Fruit fly (Drosophila melanogaster) whole organism, prepupa: ENCODE results near the gene CG33108.

Experiments
- Blimp-1 ChIP-seq: fragments of 200-800 bp; sonication (Bioruptor generic); optimal IDR thresholded peaks from 3 replicates; lab custom pipeline; 2017; ENCODE audit warnings: missing biosample characterization, missing genetic modification characterization, mild to moderate bottlenecking, moderate library complexity, missing genetic modification reagents
- CG10631 ChIP-seq: fragments of 200-800 bp; sonication (Bioruptor generic); optimal IDR thresholded peaks from 2 replicates; lab custom pipeline; 2016; ENCODE audit warnings: missing biosample characterization, missing genetic modification characterization
- CG10669 ChIP-seq: fragments of 200-800 bp; sonication (Bioruptor generic); optimal IDR thresholded peaks from 3 replicates; lab custom pipeline; 2018; ENCODE audit warnings: missing biosample characterization, mild to moderate bottlenecking, missing genetic modification characterization, moderate library complexity
- CG11294 ChIP-seq: fragments of 200-800 bp; sonication (Bioruptor generic); IDR thresholded peaks from 2 replicates; pipeline ENCODE4 v1.3.6; 2022; ENCODE audit warnings: missing biosample characterization, missing genetic modification characterization
- CG11762 ChIP-seq: fragments of 200-800 bp; sonication (Bioruptor generic); optimal IDR thresholded peaks from 3 replicates; lab custom pipeline; 2016; ENCODE audit warnings: missing biosample characterization, missing genetic modification characterization; ENCODE audit not compliant: insufficient read depth
- CG15336 ChIP-seq: fragments of 200-800 bp; sonication (Bioruptor generic); IDR thresholded peaks from 2 replicates; pipeline ENCODE4 v1.3.6; 2022; ENCODE audit warnings: missing biosample characterization, missing genetic modification characterization
- CG16779 ChIP-seq: fragments of 200-800 bp; sonication (Bioruptor generic); optimal IDR thresholded peaks from 3 replicates; lab custom pipeline; 2017; ENCODE audit warnings: missing biosample characterization, mild to moderate bottlenecking, missing genetic modification characterization
- CG3032 ChIP-seq: fragments of 200-800 bp; optimal IDR thresholded peaks from 2 replicates; lab custom pipeline; 2019; ENCODE audit warnings: missing biosample characterization, mild to moderate bottlenecking, missing genetic modification characterization, moderate library complexity
- CG31627 ChIP-seq: fragments of 200-800 bp; sonication (Bioruptor generic); optimal IDR thresholded peaks from 3 replicates; lab custom pipeline; 2016; ENCODE audit warnings: missing biosample characterization, missing genetic modification characterization
- CG32006 ChIP-seq: fragments of 200-800 bp; sonication (Bioruptor generic); optimal IDR thresholded peaks from 3 replicates; lab custom pipeline; 2017; ENCODE audit warnings: missing biosample characterization, mild to moderate bottlenecking, missing genetic modification characterization
- CG3919 ChIP-seq: fragments of 200-800 bp; sonication (Bioruptor generic); optimal IDR thresholded peaks from 3 replicates; lab custom pipeline; 2016; ENCODE audit warnings: missing biosample characterization, missing genetic modification characterization
- CG4318 ChIP-seq: fragments of 200-800 bp; sonication (Bioruptor generic); optimal IDR thresholded peaks from 3 replicates; lab custom pipeline; 2017; ENCODE audit warnings: missing biosample characterization, mild to moderate bottlenecking, missing genetic modification characterization
- CG6163 ChIP-seq: fragments of 200-800 bp; sonication (Bioruptor generic); IDR thresholded peaks from 3 replicates; pipeline ENCODE4 v1.3.6; 2022; ENCODE audit warnings: missing biosample characterization, missing genetic modification characterization
- CG6792 ChIP-seq: fragments of 200-800 bp; sonication (Bioruptor generic); optimal IDR thresholded peaks from 3 replicates; lab custom pipeline; 2016; ENCODE audit warnings: missing biosample characterization, missing genetic modification characterization
- CG6808 ChIP-seq: fragments of 200-800 bp; sonication (Bioruptor generic); optimal IDR thresholded peaks from 3 replicates; lab custom pipeline; 2017; ENCODE audit warnings: missing biosample characterization, missing genetic modification characterization, mild to moderate bottlenecking, moderate library complexity, missing genetic modification reagents
- CG7368 ChIP-seq: fragments of 200-800 bp; sonication (Bioruptor generic); optimal IDR thresholded peaks from 3 replicates; lab custom pipeline; 2016; ENCODE audit warnings: missing biosample characterization, missing genetic modification characterization
- CG8119 ChIP-seq: fragments of 200-800 bp; sonication (Bioruptor generic); IDR thresholded peaks from 3 replicates; pipeline ENCODE4 v1.3.6; 2022; ENCODE audit warnings: missing biosample characterization, missing genetic modification characterization
- CG8319 ChIP-seq: fragments of 200-800 bp; sonication (Bioruptor generic); optimal IDR thresholded peaks from 3 replicates; lab custom pipeline; 2016; ENCODE audit warnings: missing biosample characterization, missing genetic modification characterization
- CG8632 ChIP-seq: fragments of 200-800 bp; sonication (Bioruptor generic); optimal IDR thresholded peaks from 3 replicates; lab custom pipeline; 2016; ENCODE audit warnings: missing biosample characterization, missing genetic modification characterization
- Eip75B ChIP-seq: fragments of 200-800 bp; sonication (Bioruptor generic); optimal IDR thresholded peaks from 3 replicates; lab custom pipeline; 2016; ENCODE audit warnings: missing biosample characterization, missing genetic modification characterization
- Eip78C ChIP-seq: fragments of 200-800 bp; sonication (Bioruptor generic); peaks from one replicate; lab custom pipeline; 2016; ENCODE audit warnings: missing biosample characterization, missing genetic modification characterization
- Eip93F ChIP-seq: fragments of 200-800 bp; sonication (Bioruptor generic); optimal IDR thresholded peaks from 2 replicates; lab custom pipeline; 2016; ENCODE audit warnings: missing biosample characterization, mild to moderate bottlenecking, missing genetic modification characterization
- Ets96B ChIP-seq: fragments of 200-800 bp; optimal IDR thresholded peaks from 2 replicates; lab custom pipeline; 2019; ENCODE audit warnings: missing biosample characterization, mild to moderate bottlenecking, missing genetic modification characterization, moderate library complexity
- Gug ChIP-seq: fragments of 200-800 bp; sonication (Bioruptor generic); IDR thresholded peaks from 2 replicates; pipeline ENCODE4 v1.3.6; 2022; ENCODE audit warnings: missing biosample characterization, missing genetic modification characterization
- Hr38 ChIP-seq: sonication (Bioruptor generic); optimal IDR thresholded peaks from 2 replicates; lab custom pipeline; 2016; ENCODE audit warnings: missing biosample characterization, missing genetic modification characterization
- Hr4 ChIP-seq: fragments of 200-800 bp; sonication (Bioruptor generic); optimal IDR thresholded peaks from 3 replicates; lab custom pipeline; 2016; ENCODE audit warnings: missing biosample characterization, missing genetic modification characterization
- Lpt ChIP-seq: fragments of 200-800 bp; sonication (Bioruptor generic); optimal IDR thresholded peaks from 3 replicates; lab custom pipeline; 2016; ENCODE audit warnings: missing biosample characterization, missing genetic modification characterization
- Met ChIP-seq: fragments of 200-800 bp; sonication (Bioruptor generic); optimal IDR thresholded peaks from 3 replicates; lab custom pipeline; 2016; ENCODE audit warnings: missing biosample characterization, missing genetic modification characterization
- Smox ChIP-seq: fragments of 200-800 bp; sonication (Bioruptor generic); optimal IDR thresholded peaks from 3 replicates; lab custom pipeline; 2016; ENCODE audit warnings: missing biosample characterization, missing genetic modification characterization
- Sox14 ChIP-seq: fragments of 200-800 bp; sonication (Bioruptor generic); optimal IDR thresholded peaks from 3 replicates; lab custom pipeline; 2016; ENCODE audit warnings: missing biosample characterization, missing genetic modification characterization
- Sox15 ChIP-seq: fragments of 200-800 bp; sonication (Bioruptor generic); optimal IDR thresholded peaks from 3 replicates; lab custom pipeline; 2016; ENCODE audit warnings: missing biosample characterization, missing genetic modification characterization
- achi ChIP-seq: fragments of 200-800 bp; sonication (Bioruptor generic); optimal IDR thresholded peaks from 3 replicates; lab custom pipeline; 2016; ENCODE audit warnings: missing biosample characterization, missing genetic modification characterization
- acj6 ChIP-seq: fragments of 200-800 bp; sonication (Bioruptor generic); optimal IDR thresholded peaks from 3 replicates; lab custom pipeline; 2016; ENCODE audit warnings: missing biosample characterization, missing genetic modification characterization
- cyc ChIP-seq: fragments of 200-800 bp; sonication (Bioruptor generic); optimal IDR thresholded peaks from 3 replicates; lab custom pipeline; 2016; ENCODE audit warnings: missing biosample characterization, missing genetic modification characterization
- dac ChIP-seq: fragments of 200-800 bp; sonication (Bioruptor generic); optimal IDR thresholded peaks from 2 replicates; lab custom pipeline; 2017; ENCODE audit warnings: missing biosample characterization, mild to moderate bottlenecking, missing genetic modification characterization
- eg ChIP-seq: fragments of 200-800 bp; sonication (Bioruptor generic); IDR thresholded peaks from 3 replicates; pipeline ENCODE4 v1.3.6; 2022; ENCODE audit warnings: missing biosample characterization, missing genetic modification characterization
- esn ChIP-seq: fragments of 200-800 bp; sonication (Bioruptor generic); optimal IDR thresholded peaks from 2 replicates; lab custom pipeline; 2016; ENCODE audit warnings: missing biosample characterization, mild to moderate bottlenecking, missing genetic modification characterization, moderate library complexity
- fd59A ChIP-seq: fragments of 200-800 bp; sonication (Bioruptor generic); optimal IDR thresholded peaks from 2 replicates; lab custom pipeline; 2017; ENCODE audit warnings: missing biosample characterization, mild to moderate bottlenecking, missing genetic modification characterization, missing genetic modification reagents
- fd85E ChIP-seq: fragments of 200-800 bp; sonication (Bioruptor generic); optimal IDR thresholded peaks from 3 replicates; lab custom pipeline; 2016; ENCODE audit warnings: missing biosample characterization, missing genetic modification characterization
- fkh ChIP-seq: fragments of 200-800 bp; sonication (Bioruptor generic); optimal IDR thresholded peaks from 3 replicates; lab custom pipeline; 2017; ENCODE audit warnings: missing biosample characterization, mild to moderate bottlenecking, missing genetic modification characterization, moderate library complexity
- lz ChIP-seq: fragments of 200-800 bp; sonication (Bioruptor generic); optimal IDR thresholded peaks from 3 replicates; lab custom pipeline; 2016; ENCODE audit warnings: missing biosample characterization, missing genetic modification characterization
- net ChIP-seq: fragments of 200-800 bp; sonication (Bioruptor generic); optimal IDR thresholded peaks from 3 replicates; lab custom pipeline; 2016; ENCODE audit warnings: missing biosample characterization, missing genetic modification characterization
- pdm3 ChIP-seq: fragments of 200-800 bp; sonication (Bioruptor generic); optimal IDR thresholded peaks from 3 replicates; lab custom pipeline; 2016; ENCODE audit warnings: missing biosample characterization, missing genetic modification characterization
- salr ChIP-seq, 2 experiments: fragments of 200-800 bp; sonication (Bioruptor generic); optimal IDR thresholded peaks; 3 replicates each; lab custom pipeline; 2016 to 2018; ENCODE audit warnings: missing biosample characterization in 2 of 2, missing genetic modification characterization in 2 of 2, mild to moderate bottlenecking in 1 of 2
- spab ChIP-seq: fragments of 200-800 bp; sonication (Bioruptor generic); optimal IDR thresholded peaks from 2 replicates; lab custom pipeline; 2017; ENCODE audit warnings: missing biosample characterization, mild to moderate bottlenecking, missing genetic modification characterization, missing genetic modification reagents
- svp ChIP-seq: fragments of 200-800 bp; sonication (Bioruptor generic); peaks from one replicate; lab custom pipeline; 2016; ENCODE audit warnings: missing biosample characterization, missing genetic modification characterization
- topi ChIP-seq: fragments of 200-800 bp; sonication (Bioruptor generic); optimal IDR thresholded peaks from 3 replicates; lab custom pipeline; 2016; ENCODE audit warnings: missing biosample characterization, missing genetic modification characterization
- vri ChIP-seq: fragments of 200-800 bp; sonication (Bioruptor generic); optimal IDR thresholded peaks from 3 replicates; lab custom pipeline; 2016; ENCODE audit warnings: missing biosample characterization, mild to moderate bottlenecking, missing genetic modification characterization

Gene CG33108

DNA sequence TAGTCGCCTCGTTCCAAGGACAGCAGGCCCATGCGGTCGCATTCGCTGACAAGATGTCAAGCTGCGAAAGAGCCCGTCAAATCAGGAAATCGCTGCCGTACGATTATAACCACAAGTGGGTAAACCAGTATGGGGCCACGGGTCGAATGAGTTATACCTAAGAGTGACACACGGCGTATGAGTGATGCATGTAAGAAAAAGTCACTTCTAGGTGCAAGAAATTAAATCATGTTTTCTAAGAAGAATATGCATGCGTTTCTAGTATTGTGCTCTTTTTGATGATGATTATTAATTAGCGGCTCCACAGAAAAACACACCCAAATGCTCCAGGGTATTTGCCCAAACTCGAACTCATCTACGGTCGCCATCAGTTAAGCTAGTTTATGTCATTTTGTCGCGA, 22.2 kb downstream of the CG33108 start (continued):
- TF ChIP-seq CG31627 (GFP tag; lab: Kevin White, UChicago) = no peak
- TF ChIP-seq CG15336 = peak; percentile 42
- no peak for TF ChIP-seq CG11762 (GFP tag; lab: Kevin White, UChicago)
- TF ChIP-seq CG6163 (GFP tag; lab: Robert Waterston, UW) = 0 out of 3 replicates have a peak, but pooled peaks have one; percentile 25

DNA sequence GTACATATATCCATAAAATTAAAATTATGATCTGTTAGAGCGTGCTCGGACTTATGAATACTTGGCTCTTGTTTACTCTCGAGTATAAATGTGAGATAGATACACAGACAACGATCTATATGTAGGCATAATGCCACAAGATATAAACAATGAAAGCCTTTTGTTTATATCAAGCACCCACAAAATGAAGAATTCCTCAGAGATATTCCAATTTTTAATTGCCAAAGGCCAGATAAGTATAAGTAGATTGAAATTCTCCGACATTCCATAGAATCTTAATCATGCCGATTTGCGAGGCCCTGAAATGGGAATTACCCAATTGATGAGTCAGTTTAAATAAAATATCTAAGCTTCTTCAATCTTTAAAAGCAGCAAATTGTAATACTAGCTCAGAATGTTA, 26.4 kb downstream of the CG33108 start:
- TF ChIP-seq Met (GFP tag; lab: Kevin White, UChicago) = no peak

DNA sequence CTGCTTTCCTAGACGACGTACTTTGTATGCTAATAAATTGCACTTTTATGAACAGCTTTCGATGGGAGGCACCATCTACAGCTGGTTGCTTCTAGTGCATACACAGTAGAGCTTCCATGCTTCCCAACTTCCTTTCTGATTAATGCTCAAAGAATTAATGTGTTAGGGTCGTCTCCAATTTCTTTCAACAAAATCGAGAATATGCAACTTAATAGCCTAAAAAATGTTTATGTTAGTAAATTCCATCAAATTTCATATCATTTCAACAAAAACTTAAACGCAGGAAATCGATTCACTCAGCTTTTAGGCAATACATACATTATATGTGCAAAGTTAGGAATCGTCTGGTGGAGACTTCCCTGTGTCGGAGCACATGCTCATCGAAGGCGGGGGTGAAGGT, 28.7 kb downstream of the CG33108 start:
- peak; percentile 31 for TF ChIP-seq acj6 (GFP tag; lab: Kevin White, UChicago)
- TF ChIP-seq dac (GFP tag; lab: Kevin White, UChicago) = peak; percentile 0
- no peak for TF ChIP-seq svp (GFP tag; lab: Kevin White, UChicago)
- TF ChIP-seq Ets96B (tag; lab: Kevin White, UChicago) = peak; percentile 55
- no peak for TF ChIP-seq topi (GFP tag; lab: Kevin White, UChicago)
- no peak for TF ChIP-seq CG8319
- peak; percentile 68 for TF ChIP-seq CG10669 (GFP tag; lab: Kevin White, UChicago)
- TF ChIP-seq CG8119 (GFP tag; lab: Robert Waterston, UW) = peak; percentile 45; the same call in 1 of the 3 replicates
- peak; percentile 51 for TF ChIP-seq Lpt
- TF ChIP-seq esn (GFP tag; lab: Kevin White, UChicago) = no peak
- no peak for TF ChIP-seq vri (GFP tag; lab: Kevin White, UChicago)
- TF ChIP-seq Gug (GFP tag; lab: Robert Waterston, UW) = peak; percentile 23; the same call in 1 of the 2 replicates
- TF ChIP-seq CG10631 (GFP tag; lab: Kevin White, UChicago) = peak; percentile 52
- TF ChIP-seq CG32006 (GFP tag; lab: Kevin White, UChicago) = peak; percentile 79
- TF ChIP-seq Blimp-1 (GFP tag; lab: Kevin White, UChicago) = no peak
- peak; percentile 22 for TF ChIP-seq net (GFP tag; lab: Kevin White, UChicago)
- TF ChIP-seq Met (GFP tag; lab: Kevin White, UChicago) = no peak
- no peak for TF ChIP-seq cyc (GFP tag; lab: Kevin White, UChicago)
- TF ChIP-seq pdm3 (GFP tag; lab: Kevin White, UChicago) = peak; percentile 58
- no peak for TF ChIP-seq fkh (GFP tag; lab: Kevin White, UChicago)
- TF ChIP-seq Hr38 (GFP tag; lab: Kevin White, UChicago) = no peak
- peak; percentile 48 to 50 for TF ChIP-seq salr (GFP tag; optimal IDR thresholded peaks at IDR 0.05; lab: Kevin White, UChicago)
- peak; percentile 59 for TF ChIP-seq Sox14 (GFP tag; lab: Kevin White, UChicago)
- TF ChIP-seq Smox = no peak
- peak; percentile 61 for TF ChIP-seq CG6808 (GFP tag; lab: Kevin White, UChicago)
- peak; percentile 52 for TF ChIP-seq achi (GFP tag; lab: Kevin White, UChicago)
- peak; percentile 55 for TF ChIP-seq Hr4 (GFP tag; lab: Kevin White, UChicago)
- TF ChIP-seq CG11294 (GFP tag; lab: Robert Waterston, UW) = no peak
- TF ChIP-seq spab (GFP tag; lab: Kevin White, UChicago) = peak; percentile 35
- peak; percentile 39 for TF ChIP-seq Eip75B
- TF ChIP-seq lz = no peak
- TF ChIP-seq CG11762 (GFP tag; lab: Kevin White, UChicago) = no peak
- TF ChIP-seq Eip78C (GFP tag; lab: Kevin White, UChicago) = peak; percentile 83
- peak; percentile 42 for TF ChIP-seq CG3919 (GFP tag; lab: Kevin White, UChicago)
- peak; percentile 53 for TF ChIP-seq CG4318 (GFP tag; lab: Kevin White, UChicago)
- peak; percentile 13 for TF ChIP-seq CG16779
- no peak for TF ChIP-seq CG8632 (GFP tag; lab: Kevin White, UChicago)
- TF ChIP-seq Sox15 (GFP tag; lab: Kevin White, UChicago) = no peak
- TF ChIP-seq fd85E (GFP tag; lab: Kevin White, UChicago) = no peak
- TF ChIP-seq CG7368 (GFP tag; lab: Kevin White, UChicago) = no peak
- peak; percentile 47 for TF ChIP-seq CG3032
- TF ChIP-seq CG6163 (GFP tag; lab: Robert Waterston, UW) = no peak
- TF ChIP-seq CG6792 = peak; percentile 27
- TF ChIP-seq eg (GFP tag; lab: Robert Waterston, UW) = peak; percentile 43; the same call in 2 of the 3 replicates
- TF ChIP-seq Eip93F (GFP tag; lab: Kevin White, UChicago) = no peak
- no peak for TF ChIP-seq CG31627 (GFP tag; lab: Kevin White, UChicago)
- peak; percentile 22 for TF ChIP-seq fd59A (GFP tag; lab: Kevin White, UChicago)
